Fruit fly (Drosophila melanogaster) whole organism, embryonic: Measurements from ENCODE around the gene kairos.

Experiments used
- Atf-2 ChIP-seq: fragments of 200-800 bp; sonication (Bioruptor generic); optimal IDR thresholded peaks from 2 replicates; lab custom pipeline; 2016; ENCODE audit warnings: missing biosample characterization, missing genetic modification characterization
- Awh ChIP-seq: fragments of 200-800 bp; sonication (Bioruptor generic); IDR thresholded peaks from 2 replicates; pipeline ENCODE4, ENCODE4 v1.3.6; 2022; ENCODE audit warnings: missing biosample characterization, missing genetic modification characterization
- B-H2 ChIP-seq: fragments of 200-800 bp; sonication (Bioruptor generic); optimal IDR thresholded peaks from 2 replicates; lab custom pipeline; 2018; ENCODE audit warnings: missing biosample characterization, mild to moderate bottlenecking, missing genetic modification characterization
- Blimp-1 ChIP-seq: fragments of 200-800 bp; sonication (Bioruptor generic); optimal IDR thresholded peaks from 3 replicates; lab custom pipeline; 2018; ENCODE audit warnings: missing biosample characterization, missing genetic modification characterization, mild to moderate bottlenecking, moderate library complexity, missing genetic modification reagents
- CG10366 ChIP-seq: fragments of 200-800 bp; sonication (Bioruptor generic); IDR thresholded peaks from 2 replicates; pipeline ENCODE4 v1.3.6; 2022; ENCODE audit warnings: missing biosample characterization, missing genetic modification characterization
- CG13287 ChIP-seq: fragments of 200-800 bp; sonication (Bioruptor generic); IDR thresholded peaks from 2 replicates; pipeline ENCODE4 v1.3.6; 2022; ENCODE audit warnings: missing biosample characterization, missing genetic modification characterization; ENCODE audit not compliant: partially characterized antibody
- CG18011 ChIP-seq: fragments of 200-800 bp; sonication (Bioruptor generic); optimal IDR thresholded peaks from 2 replicates; lab custom pipeline; 2017; ENCODE audit warnings: missing biosample characterization, missing genetic modification characterization, mild to moderate bottlenecking, moderate library complexity, missing genotype
- CG18764 ChIP-seq: fragments of 200-800 bp; sonication (Bioruptor generic); optimal IDR thresholded peaks from 3 replicates; lab custom pipeline; 2016; ENCODE audit warnings: missing biosample characterization, missing genetic modification characterization
- CG2129 ChIP-seq: fragments of 200-800 bp; sonication (Bioruptor generic); IDR thresholded peaks from 2 replicates; pipeline ENCODE4 v1.3.6; 2022; ENCODE audit warnings: missing biosample characterization, missing genetic modification characterization; ENCODE audit not compliant: partially characterized antibody
- CG2678 ChIP-seq: fragments of 200-800 bp; sonication (Bioruptor generic); optimal IDR thresholded peaks from 3 replicates; lab custom pipeline; 2019; ENCODE audit warnings: missing biosample characterization, mild to moderate bottlenecking, missing genetic modification characterization, moderate library complexity
- CG33557 ChIP-seq: fragments of 200-800 bp; sonication (Bioruptor generic); optimal IDR thresholded peaks from 2 replicates; lab custom pipeline; 2019; ENCODE audit warnings: missing biosample characterization, mild to moderate bottlenecking, missing genetic modification characterization, moderate library complexity
- CG34376 ChIP-seq: fragments of 200-800 bp; sonication (Bioruptor generic); optimal IDR thresholded peaks from 2 replicates; lab custom pipeline; 2018; ENCODE audit warnings: missing biosample characterization, mild to moderate bottlenecking, missing genetic modification characterization
- CG5953 ChIP-seq: fragments of 200-800 bp; sonication (Bioruptor generic); IDR thresholded peaks from 2 replicates; pipeline ENCODE4 v1.3.6; 2022; ENCODE audit warnings: missing biosample characterization, missing genetic modification characterization
- CG8359 ChIP-seq: fragments of 200-800 bp; sonication (Bioruptor generic); optimal IDR thresholded peaks from 2 replicates; lab custom pipeline; 2017; ENCODE audit warnings: missing biosample characterization, mild to moderate bottlenecking, missing genetic modification characterization, borderline replicate concordance
- CTCF ChIP-seq: fragments of 200-800 bp; sonication (Bioruptor generic); optimal IDR thresholded peaks from 2 replicates; lab custom pipeline; 2017; ENCODE audit warnings: missing biosample characterization, mild to moderate bottlenecking, missing genetic modification characterization, moderate library complexity
- D ChIP-seq, 2 experiments: fragments of 200-800 bp in 1 of 2; fragments of >200 bp in 1 of 2; sonication (Bioruptor generic) in 1 of 2; optimal IDR thresholded peaks; 2 replicates in 1 of 2; 3 replicates in 1 of 2; lab custom pipeline; 2017; ENCODE audit warnings: mild to moderate bottlenecking in 1 of 2, missing biosample characterization in 1 of 2, missing genetic modification characterization in 1 of 2, missing genetic modification reagents in 1 of 2
- Deaf1 ChIP-seq: fragments of 200-800 bp; optimal IDR thresholded peaks from 3 replicates; lab custom pipeline; 2019; ENCODE audit warnings: missing biosample characterization, mild to moderate bottlenecking, missing genetic modification characterization, moderate library complexity
- Dfd ChIP-seq, 2 experiments: fragments of >200 bp; optimal IDR thresholded peaks; 2 replicates each; lab custom pipeline; 2017; ENCODE audit warnings: missing biosample characterization in 2 of 2, missing genetic modification characterization in 2 of 2
- Ets65A ChIP-seq: fragments of 200-800 bp; sonication (Bioruptor generic); peaks from one replicate; lab custom pipeline; 2016; ENCODE audit warnings: missing biosample characterization, missing genetic modification characterization
- Gsc ChIP-seq: fragments of 200-800 bp; sonication (Bioruptor generic); IDR thresholded peaks from 2 replicates; pipeline ENCODE4 v1.3.6; 2022; ENCODE audit warnings: missing biosample characterization, missing genetic modification characterization
- Hr51 ChIP-seq, 2 experiments: fragments of 200-800 bp; sonication (Bioruptor generic); optimal IDR thresholded peaks; 2 replicates in 1 of 2; 3 replicates in 1 of 2; lab custom pipeline; 2016 to 2018; ENCODE audit warnings: missing biosample characterization in 2 of 2, missing genetic modification characterization in 2 of 2, mild to moderate bottlenecking in 1 of 2, moderate library complexity in 1 of 2
- Hr78 ChIP-seq, 2 experiments: fragments of 200-800 bp in 1 of 2; fragments of >200 bp in 1 of 2; sonication (Bioruptor generic) in 1 of 2; optimal IDR thresholded peaks; 2 replicates each; lab custom pipeline; 2017 to 2019; ENCODE audit warnings: missing biosample characterization in 2 of 2, missing genetic modification characterization in 2 of 2, mild to moderate bottlenecking in 1 of 2, moderate library complexity in 1 of 2
- Kr ChIP-seq: fragments of 200-800 bp; sonication (Bioruptor generic); optimal IDR thresholded peaks from 2 replicates; lab custom pipeline; 2017; ENCODE audit warnings: missing biosample characterization, mild to moderate bottlenecking, missing genetic modification characterization
- Med ChIP-seq: fragments of 200-800 bp; sonication (Bioruptor generic); peaks from one replicate; lab custom pipeline; 2016; ENCODE audit warnings: missing biosample characterization, missing genetic modification characterization, mild to moderate bottlenecking, inconsistent platforms, moderate library complexity
- Nf-YC ChIP-seq: fragments of 200-800 bp; optimal IDR thresholded peaks from 3 replicates; lab custom pipeline; 2019; ENCODE audit warnings: missing biosample characterization, mild to moderate bottlenecking, missing genetic modification characterization, moderate library complexity
- Oli ChIP-seq: fragments of 200-800 bp; sonication (Bioruptor generic); optimal IDR thresholded peaks from 2 replicates; lab custom pipeline; 2018; ENCODE audit warnings: missing biosample characterization, mild to moderate bottlenecking, missing genetic modification characterization, moderate library complexity
- Spps ChIP-seq: fragments of 200-800 bp; sonication (Bioruptor generic); optimal IDR thresholded peaks from 2 replicates; lab custom pipeline; 2018; ENCODE audit warnings: missing biosample characterization, mild to moderate bottlenecking, missing genetic modification characterization
- TFAM ChIP-seq: fragments of 200-800 bp; sonication (Bioruptor generic); optimal IDR thresholded peaks from 2 replicates; lab custom pipeline; 2017; ENCODE audit warnings: missing biosample characterization, missing genetic modification characterization, inconsistent platforms
- Trl ChIP-seq, 3 experiments: fragments of >200 bp in 2 of 3; fragments of 200-800 bp in 1 of 3; sonication (Bioruptor generic) in 1 of 3; optimal IDR thresholded peaks; 2 replicates in 1 of 3; 3 replicates in 2 of 3; lab custom pipeline; 2016 to 2017; ENCODE audit warnings: missing biosample characterization in 1 of 3, missing genetic modification characterization in 1 of 3
- YL-1 ChIP-seq: fragments of 200-800 bp; sonication (Bioruptor generic); optimal IDR thresholded peaks from 3 replicates; lab custom pipeline; 2017; ENCODE audit warnings: missing biosample characterization, mild to moderate bottlenecking, missing genetic modification characterization
- bcd ChIP-seq: fragments of 200-800 bp; sonication (Bioruptor generic); optimal IDR thresholded peaks from 2 replicates; lab custom pipeline; 2017; ENCODE audit warnings: missing biosample characterization, mild to moderate bottlenecking, missing genetic modification characterization
- cg ChIP-seq: fragments of 200-800 bp; sonication (Bioruptor generic); optimal IDR thresholded peaks from 3 replicates; lab custom pipeline; 2019; ENCODE audit warnings: missing biosample characterization, mild to moderate bottlenecking, missing genetic modification characterization, moderate library complexity
- dimm ChIP-seq: fragments of 200-800 bp; sonication (Bioruptor generic); IDR thresholded peaks from 2 replicates; pipeline ENCODE4 v1.3.6; 2022; ENCODE audit warnings: missing biosample characterization, missing genetic modification characterization
- dpn ChIP-seq, 2 experiments: fragments of 200-800 bp; sonication (Bioruptor generic); optimal IDR thresholded peaks; 3 replicates each; lab custom pipeline; 2016; ENCODE audit warnings: missing biosample characterization in 2 of 2, missing genetic modification characterization in 2 of 2
- esg ChIP-seq: fragments of 200-800 bp; sonication (Bioruptor generic); conservative IDR thresholded peaks from 2 replicates; pipeline ENCODE4 v1.3.6; 2022; ENCODE audit warnings: missing biosample characterization, missing genetic modification characterization
- gsb ChIP-seq: fragments of 200-800 bp; sonication (Bioruptor generic); IDR thresholded peaks from 2 replicates; pipeline ENCODE4 v1.3.6; 2022; ENCODE audit warnings: missing biosample characterization, missing genetic modification characterization
- lola ChIP-seq, 3 experiments: fragments of >200 bp in 2 of 3; fragments of 200-800 bp in 1 of 3; sonication (Bioruptor generic) in 1 of 3; optimal IDR thresholded peaks; 2 replicates each; lab custom pipeline; 2017 to 2019; ENCODE audit warnings: missing biosample characterization in 3 of 3, missing genetic modification characterization in 3 of 3, mild to moderate bottlenecking in 1 of 3, moderate library complexity in 1 of 3
- nom ChIP-seq: fragments of 200-800 bp; sonication (Bioruptor generic); optimal IDR thresholded peaks from 2 replicates; lab custom pipeline; 2017; ENCODE audit warnings: missing biosample characterization, missing genetic modification characterization, mild to moderate bottlenecking, moderate library complexity, missing genetic modification reagents
- onecut ChIP-seq: fragments of 200-800 bp; sonication (Bioruptor generic); IDR thresholded peaks from 2 replicates; pipeline ENCODE4 v1.3.6; 2022; ENCODE audit warnings: missing biosample characterization, missing genetic modification characterization
- pfk ChIP-seq: fragments of 200-800 bp; sonication (Bioruptor generic); optimal IDR thresholded peaks from 2 replicates; lab custom pipeline; 2018; ENCODE audit warnings: missing biosample characterization, mild to moderate bottlenecking, missing genetic modification characterization, moderate library complexity
- pum ChIP-seq: fragments of 200-800 bp; sonication (Bioruptor generic); optimal IDR thresholded peaks from 2 replicates; lab custom pipeline; 2016; ENCODE audit warnings: missing biosample characterization, missing genetic modification characterization
- sc ChIP-seq, 3 experiments: fragments of >200 bp in 2 of 3; fragments of 200-800 bp in 1 of 3; sonication (Bioruptor generic) in 1 of 3; optimal IDR thresholded peaks; 2 replicates in 2 of 3; 3 replicates in 1 of 3; lab custom pipeline; 2017; ENCODE audit warnings: mild to moderate bottlenecking in 1 of 3, missing biosample characterization in 1 of 3, missing genetic modification characterization in 1 of 3, missing genetic modification reagents in 1 of 3
- sd ChIP-seq: fragments of 200-800 bp; sonication (Bioruptor generic); optimal IDR thresholded peaks from 3 replicates; lab custom pipeline; 2018; ENCODE audit warnings: missing biosample characterization, mild to moderate bottlenecking, missing genetic modification characterization, moderate library complexity
- sug ChIP-seq: fragments of 200-800 bp; optimal IDR thresholded peaks from 2 replicates; lab custom pipeline; 2019; ENCODE audit warnings: missing biosample characterization, mild to moderate bottlenecking, missing genetic modification characterization, moderate library complexity
- tna ChIP-seq: fragments of 200-800 bp; sonication (Bioruptor generic); IDR thresholded peaks from 2 replicates; pipeline ENCODE4 v1.3.6; 2022; ENCODE audit warnings: missing biosample characterization, missing genetic modification characterization; ENCODE audit not compliant: partially characterized antibody
- twi ChIP-seq: fragments of 200-800 bp; optimal IDR thresholded peaks from 2 replicates; lab custom pipeline; 2019; ENCODE audit warnings: missing biosample characterization, mild to moderate bottlenecking, missing genetic modification characterization, moderate library complexity

The kairos gene

DNA sequence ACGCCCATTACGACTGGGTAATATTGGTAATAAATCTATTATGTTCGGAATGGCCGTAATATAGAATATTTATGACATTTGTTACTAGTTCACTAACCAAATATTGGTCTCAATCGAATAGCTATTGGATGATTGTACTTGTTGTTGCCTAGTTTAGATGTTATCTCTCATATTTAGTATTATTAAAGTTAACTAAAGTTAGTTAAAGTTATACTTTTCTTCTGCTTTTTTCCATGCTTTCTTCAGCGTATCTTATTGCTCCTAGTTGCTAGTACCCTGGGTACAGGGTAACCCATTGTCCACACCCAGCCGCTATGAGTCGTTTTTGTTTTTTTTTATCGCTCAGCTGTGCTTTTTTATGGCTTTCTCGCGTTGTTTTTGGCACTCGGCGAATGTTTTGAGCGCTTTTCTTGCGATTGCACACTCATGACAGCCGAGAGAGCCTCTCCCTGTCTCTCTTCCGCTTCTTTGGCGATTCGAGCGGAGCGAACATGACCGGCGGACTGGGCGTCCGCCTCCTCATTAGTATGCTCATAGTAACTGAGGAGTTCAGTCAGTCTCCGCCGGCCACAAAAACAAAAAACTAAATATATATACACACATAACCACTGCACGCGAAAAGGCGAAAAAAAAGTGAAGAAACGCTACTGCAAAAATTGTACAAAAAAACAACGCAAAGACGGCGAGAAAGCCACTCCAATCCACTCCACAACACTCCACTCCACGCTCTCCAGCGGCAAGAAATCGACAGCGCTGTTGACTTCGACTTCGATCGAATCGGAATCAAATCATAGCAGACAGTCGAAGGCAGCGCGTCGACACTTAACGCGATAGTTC, 79.3 kb downstream of the kairos start, which contains the start of gene upd3 (continued):
- TF ChIP-seq CG13287: no peak
- TF ChIP-seq B-H2 (GFP tag; lab: Kevin White, UChicago): no peak
- TF ChIP-seq Blimp-1 (GFP tag; lab: Kevin White, UChicago): no peak
- TF ChIP-seq Gsc: no peak
- no peak for TF ChIP-seq Hr78 (GFP tag; optimal IDR thresholded peaks at IDR 0.05; lab: Kevin White, UChicago)
- no peak for TF ChIP-seq CG33557 (GFP tag; lab: Kevin White, UChicago)
- no peak for TF ChIP-seq onecut (GFP tag; lab: Robert Waterston, UW)
- no peak for TF ChIP-seq Kr (GFP tag; lab: Kevin White, UChicago)
- no peak for TF ChIP-seq CG34376 (GFP tag; lab: Kevin White, UChicago)
- TF ChIP-seq Nf-YC (tag; lab: Kevin White, UChicago): peak; percentile 8
- TF ChIP-seq esg (GFP tag; lab: Robert Waterston, UW): no peak
- peak; percentile 28 for TF ChIP-seq CG2678
- peak in 1 of 2 experiments; percentile 36 for TF ChIP-seq Hr51 (GFP tag; optimal IDR thresholded peaks at IDR 0.05; lab: Kevin White, UChicago)
- TF ChIP-seq CG18764: no peak
- TF ChIP-seq Oli (tag; lab: Kevin White, UChicago): no peak
- TF ChIP-seq D (optimal IDR thresholded peaks at IDR 0.05; lab: Kevin White, UChicago): no peak
- TF ChIP-seq D (GFP tag; optimal IDR thresholded peaks at IDR 0.05; lab: Kevin White, UChicago): no peak
- peak; percentile 31 for TF ChIP-seq nom (GFP tag; lab: Kevin White, UChicago)
- TF ChIP-seq CG18011 (GFP tag; lab: Kevin White, UChicago): no peak
- no peak for TF ChIP-seq YL-1
- no peak for TF ChIP-seq sc (optimal IDR thresholded peaks at IDR 0.05; lab: Kevin White, UChicago)
- no peak for TF ChIP-seq sc (GFP tag; optimal IDR thresholded peaks at IDR 0.05; lab: Kevin White, UChicago)
- TF ChIP-seq Ets65A: peak; percentile 82
- TF ChIP-seq dimm (GFP tag; lab: Robert Waterston, UW): no peak
- TF ChIP-seq Awh (GFP tag; lab: Robert Waterston, UW): no peak
- no peak for TF ChIP-seq CG8359
- TF ChIP-seq dpn (GFP tag; optimal IDR thresholded peaks at IDR 0.05; lab: Kevin White, UChicago): no peak
- no peak for TF ChIP-seq cg (GFP tag; lab: Kevin White, UChicago)
- TF ChIP-seq CTCF (GFP tag; lab: Kevin White, UChicago): no peak
- no peak for TF ChIP-seq tna (GFP tag; lab: Robert Waterston, UW)
- TF ChIP-seq TFAM (GFP tag; lab: Kevin White, UChicago): no peak
- TF ChIP-seq twi (tag; lab: Kevin White, UChicago): no peak
- TF ChIP-seq pum (GFP tag; lab: Kevin White, UChicago): no peak

DNA sequence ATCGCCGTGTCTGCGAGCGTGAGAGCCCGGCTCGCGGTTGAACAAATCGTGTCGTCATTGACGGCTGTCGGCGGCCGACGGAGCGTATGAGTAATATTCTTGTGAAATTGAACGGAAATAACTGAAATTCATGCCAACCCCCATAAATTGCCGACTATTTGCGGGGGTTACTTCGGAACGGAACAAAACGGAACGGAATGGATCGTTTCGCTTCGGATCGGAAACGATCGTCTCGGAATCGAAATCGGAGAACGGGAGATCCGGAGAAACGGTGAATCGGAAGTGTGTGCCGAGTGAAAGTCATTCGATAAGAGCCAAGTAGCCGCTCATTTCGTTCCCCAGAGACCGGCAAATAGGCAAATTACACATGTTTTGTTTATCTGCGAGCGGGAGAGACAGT, 80.1 kb downstream of the kairos start:
- TF ChIP-seq Spps (tag; lab: Kevin White, UChicago) (no peak), sd (tag; lab: Kevin White, UChicago) (peak; percentile 35), bcd (no peak), CG10366 (GFP tag; lab: Robert Waterston, UW) (no peak), Atf-2 (GFP tag; lab: Kevin White, UChicago) (no peak), CG5953 (GFP tag; lab: Robert Waterston, UW) (no peak), sug (tag; lab: Kevin White, UChicago) (peak; percentile 71), gsb (GFP tag; lab: Robert Waterston, UW) (no peak), lola (GFP tag; optimal IDR thresholded peaks at IDR 0.05; lab: Kevin White, UChicago) (no peak), Dfd (GFP tag; optimal IDR thresholded peaks at IDR 0.05; lab: Kevin White, UChicago) (no peak), CG2129 (no peak), TFAM (GFP tag; lab: Kevin White, UChicago) (no peak), Deaf1 (peak; percentile 74), Med (peak; percentile 29), Trl (optimal IDR thresholded peaks at IDR 0.05; lab: Kevin White, UChicago) (peak in 1 of 2 experiments; percentile 11), Trl (GFP tag; optimal IDR thresholded peaks at IDR 0.05; lab: Kevin White, UChicago) (no peak), pfk (GFP tag; lab: Kevin White, UChicago) (peak; percentile 84)
